Worm (Caenorhabditis elegans) whole organism, midembryonic: Measurements from ENCODE around the gene F09E5.7.

ENCODE experiments used
- T22C8.4 ChIP-seq: fragments of 200-800 bp; sonication (Bioruptor generic); IDR thresholded peaks from 2 replicates; pipeline ENCODE4 v1.3.6; 2022; ENCODE audit warnings: missing genetic modification characterization, missing compliant biosample characterization
- flt-1 ChIP-seq: fragments of 200-800 bp; sonication (Bioruptor generic); IDR thresholded peaks from 2 replicates; pipeline ENCODE4 v1.3.6; 2022; ENCODE audit warnings: missing genetic modification characterization, missing compliant biosample characterization
- ztf-23 ChIP-seq: fragments of 200-800 bp; sonication (Bioruptor generic); IDR thresholded peaks from 2 replicates; pipeline ENCODE4 v1.3.6; 2022; ENCODE audit warnings: missing genetic modification reagents, missing genetic modification characterization, missing compliant biosample characterization

DNA sequence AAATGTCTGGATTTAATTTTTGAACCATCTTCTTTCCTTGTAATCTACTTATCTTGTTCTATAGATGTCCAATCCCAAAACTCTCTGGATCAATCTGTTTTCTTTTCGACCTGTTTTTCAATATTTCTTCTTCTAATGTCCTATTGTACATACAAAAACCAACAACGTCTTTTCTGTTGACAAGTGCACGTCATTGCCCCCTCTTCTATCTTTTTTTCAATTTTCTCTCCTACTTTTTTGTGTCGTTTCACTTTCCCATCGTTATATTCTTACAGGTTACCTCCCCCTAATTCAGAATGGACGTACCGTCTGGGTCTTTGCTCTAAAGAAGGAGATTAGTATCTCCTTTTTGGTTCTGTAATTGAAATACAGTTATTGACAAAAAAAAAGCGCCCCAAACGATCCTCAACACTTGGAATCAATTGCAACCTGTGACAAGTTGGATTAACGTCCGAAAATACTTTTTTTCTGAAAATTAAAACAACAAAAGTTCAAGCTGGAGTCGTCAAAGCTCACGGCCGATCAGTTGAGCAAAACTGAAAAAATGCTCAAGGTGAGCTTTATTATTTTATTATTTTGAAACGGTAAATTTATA is 29.1 kb upstream of the F09E5.7 start, which contains the start of gene vhp-1:
- TF ChIP-seq flt-1 (GFP tag; lab: Robert Waterston, UW), result no peak
- no peak for TF ChIP-seq ztf-23
- TF ChIP-seq T22C8.4 (GFP tag; lab: Robert Waterston, UW), result no peak
